Fruit fly (Drosophila melanogaster) whole organism, embryonic: ENCODE data around the gene Prp18.

Experiments
- Blimp-1 ChIP-seq: fragments of 200-800 bp; sonication (Bioruptor generic); optimal IDR thresholded peaks from 3 replicates; lab custom pipeline; 2018; ENCODE audit warnings: missing biosample characterization, missing genetic modification characterization, mild to moderate bottlenecking, moderate library complexity, missing genetic modification reagents
- CG10543 ChIP-seq: fragments of 200-800 bp; sonication (Bioruptor generic); optimal IDR thresholded peaks from 3 replicates; lab custom pipeline; 2017; ENCODE audit warnings: missing biosample characterization, mild to moderate bottlenecking, missing genetic modification characterization, moderate library complexity
- CG10979 ChIP-seq: fragments of 200-800 bp; sonication (Bioruptor generic); optimal IDR thresholded peaks from 2 replicates; lab custom pipeline; 2018; ENCODE audit warnings: missing biosample characterization, mild to moderate bottlenecking, missing genetic modification characterization, moderate library complexity
- CG11504 ChIP-seq: fragments of 200-800 bp; sonication (Bioruptor generic); optimal IDR thresholded peaks from 3 replicates; lab custom pipeline; 2019; ENCODE audit warnings: missing biosample characterization, mild to moderate bottlenecking, missing genetic modification characterization, moderate library complexity
- CG12155 ChIP-seq: fragments of 200-800 bp; sonication (Bioruptor generic); optimal IDR thresholded peaks from 3 replicates; lab custom pipeline; 2016; ENCODE audit warnings: missing biosample characterization, missing genetic modification characterization
- CG14710 ChIP-seq: fragments of 200-800 bp; sonication (Bioruptor generic); optimal IDR thresholded peaks from 3 replicates; lab custom pipeline; 2019; ENCODE audit warnings: missing biosample characterization, mild to moderate bottlenecking, missing genetic modification characterization, moderate library complexity
- CG17359 ChIP-seq: fragments of 200-800 bp; sonication (Bioruptor generic); optimal IDR thresholded peaks from 3 replicates; lab custom pipeline; 2018; ENCODE audit warnings: missing biosample characterization, mild to moderate bottlenecking, missing genetic modification characterization, moderate library complexity
- CG17361 ChIP-seq: fragments of 200-800 bp; sonication (Bioruptor generic); IDR thresholded peaks from 3 replicates; pipeline ENCODE4 v1.3.6; 2022; ENCODE audit warnings: missing biosample characterization, missing genetic modification characterization
- CG18262 ChIP-seq: fragments of 200-800 bp; optimal IDR thresholded peaks from 3 replicates; lab custom pipeline; 2019; ENCODE audit warnings: missing biosample characterization, mild to moderate bottlenecking, missing genetic modification characterization, moderate library complexity
- CG18476 ChIP-seq: fragments of 200-800 bp; sonication (Bioruptor generic); optimal IDR thresholded peaks from 2 replicates; lab custom pipeline; 2016; ENCODE audit warnings: missing biosample characterization, mild to moderate bottlenecking, missing genetic modification characterization
- CG2712 ChIP-seq: fragments of 200-800 bp; optimal IDR thresholded peaks from 3 replicates; lab custom pipeline; 2019; ENCODE audit warnings: missing biosample characterization, mild to moderate bottlenecking, missing genetic modification characterization, moderate library complexity
- CG2875 ChIP-seq: fragments of 200-800 bp; sonication (Bioruptor generic); optimal IDR thresholded peaks from 2 replicates; lab custom pipeline; 2017; ENCODE audit warnings: missing biosample characterization, mild to moderate bottlenecking, missing genetic modification characterization, missing genetic modification reagents
- CG31224 ChIP-seq: fragments of 200-800 bp; sonication (Bioruptor generic); IDR thresholded peaks from 2 replicates; pipeline ENCODE4 v1.3.6; 2022; ENCODE audit warnings: missing biosample characterization, missing genetic modification characterization
- CG3838 ChIP-seq: fragments of 200-800 bp; sonication (Bioruptor generic); optimal IDR thresholded peaks from 3 replicates; lab custom pipeline; 2016; ENCODE audit warnings: missing biosample characterization, missing genetic modification characterization
- CG42726 ChIP-seq: fragments of 200-800 bp; sonication (Bioruptor generic); IDR thresholded peaks from 2 replicates; pipeline ENCODE4 v1.3.6; 2022; ENCODE audit warnings: missing biosample characterization, missing genetic modification characterization; ENCODE audit not compliant: partially characterized antibody
- CG5180 ChIP-seq: fragments of 200-800 bp; sonication (Bioruptor generic); optimal IDR thresholded peaks from 3 replicates; lab custom pipeline; 2017; ENCODE audit warnings: missing biosample characterization, missing genetic modification characterization, mild to moderate bottlenecking, moderate library complexity, missing genetic modification reagents
- CG5245 ChIP-seq: fragments of 200-800 bp; sonication (Bioruptor generic); optimal IDR thresholded peaks from 3 replicates; lab custom pipeline; 2016; ENCODE audit warnings: missing biosample characterization, missing genetic modification characterization
- CG6254 ChIP-seq: fragments of 200-800 bp; sonication (Bioruptor generic); optimal IDR thresholded peaks from 3 replicates; lab custom pipeline; 2017; ENCODE audit warnings: mild to moderate bottlenecking, missing biosample characterization, missing genetic modification reagents, missing genetic modification characterization
- CG6765 ChIP-seq: fragments of 200-800 bp; sonication (Bioruptor generic); optimal IDR thresholded peaks from 3 replicates; lab custom pipeline; 2017; ENCODE audit warnings: missing biosample characterization, mild to moderate bottlenecking, missing genetic modification characterization
- CG8089 ChIP-seq: fragments of 200-800 bp; sonication (Bioruptor generic); optimal IDR thresholded peaks from 3 replicates; lab custom pipeline; 2016; ENCODE audit warnings: missing biosample characterization, missing genetic modification characterization
- CG9797 ChIP-seq: fragments of 200-800 bp; sonication (Bioruptor generic); optimal IDR thresholded peaks from 3 replicates; lab custom pipeline; 2018; ENCODE audit warnings: missing biosample characterization, mild to moderate bottlenecking, missing genetic modification characterization
- CG9876 ChIP-seq: fragments of 200-800 bp; sonication (Bioruptor generic); optimal IDR thresholded peaks from 2 replicates; lab custom pipeline; 2016; ENCODE audit warnings: missing biosample characterization, missing genetic modification characterization
- Dp ChIP-seq: fragments of 200-800 bp; sonication (Bioruptor generic); optimal IDR thresholded peaks from 2 replicates; lab custom pipeline; 2018; ENCODE audit warnings: missing biosample characterization, mild to moderate bottlenecking, missing genetic modification characterization, moderate library complexity
- Fer2 ChIP-seq: fragments of 200-800 bp; sonication (Bioruptor generic); optimal IDR thresholded peaks from 2 replicates; lab custom pipeline; 2018; ENCODE audit warnings: missing biosample characterization, mild to moderate bottlenecking, missing genetic modification characterization, moderate library complexity
- H2.0 ChIP-seq: fragments of 200-800 bp; sonication (Bioruptor generic); IDR thresholded peaks from 2 replicates; pipeline ENCODE4 v1.3.6; 2022; ENCODE audit warnings: missing biosample characterization, missing genetic modification characterization
- Hand ChIP-seq: fragments of 200-800 bp; sonication (Bioruptor generic); optimal IDR thresholded peaks from 2 replicates; lab custom pipeline; 2017; ENCODE audit warnings: mild to moderate bottlenecking, missing biosample characterization, missing genetic modification reagents, missing genetic modification characterization
- HmgD ChIP-seq: fragments of 200-800 bp; sonication (Bioruptor generic); optimal IDR thresholded peaks from 3 replicates; lab custom pipeline; 2016; ENCODE audit warnings: missing biosample characterization, missing genetic modification characterization
- Hmr ChIP-seq: fragments of 200-800 bp; sonication (Bioruptor generic); optimal IDR thresholded peaks from 3 replicates; lab custom pipeline; 2017; ENCODE audit warnings: mild to moderate bottlenecking, missing biosample characterization, missing genetic modification reagents, missing genetic modification characterization
- Lpt ChIP-seq: fragments of >200 bp; optimal IDR thresholded peaks from 2 replicates; lab custom pipeline; 2018; ENCODE audit warnings: missing biosample characterization, missing genetic modification characterization
- Ravus ChIP-seq: fragments of 200-800 bp; sonication (Bioruptor generic); IDR thresholded peaks from 2 replicates; pipeline ENCODE4 v1.3.6; 2022; ENCODE audit warnings: missing biosample characterization, missing genetic modification characterization
- Ssrp ChIP-seq: fragments of 200-800 bp; sonication (Bioruptor generic); optimal IDR thresholded peaks from 2 replicates; lab custom pipeline; 2018; ENCODE audit warnings: missing biosample characterization, mild to moderate bottlenecking, missing genetic modification characterization, moderate library complexity
- Taf1 ChIP-seq: fragments of 200-800 bp; sonication (Bioruptor generic); IDR thresholded peaks from 2 replicates; pipeline ENCODE4 v1.3.6; 2022; ENCODE audit warnings: missing biosample characterization, missing genetic modification characterization
- ara ChIP-seq: fragments of 200-800 bp; sonication (Bioruptor generic); IDR thresholded peaks from 2 replicates; pipeline ENCODE4 v1.3.6; 2022; ENCODE audit warnings: missing biosample characterization, missing genetic modification characterization
- bcd ChIP-seq: fragments of 200-800 bp; sonication (Bioruptor generic); optimal IDR thresholded peaks from 2 replicates; lab custom pipeline; 2017; ENCODE audit warnings: missing biosample characterization, mild to moderate bottlenecking, missing genetic modification characterization
- ci ChIP-seq: fragments of 200-800 bp; sonication (Bioruptor generic); IDR thresholded peaks from 3 replicates; pipeline ENCODE4 v1.3.6; 2022; ENCODE audit warnings: missing biosample characterization, missing genetic modification characterization
- da ChIP-seq: fragments of 200-800 bp; sonication (Bioruptor generic); optimal IDR thresholded peaks from 2 replicates; lab custom pipeline; 2016; ENCODE audit warnings: missing biosample characterization, missing genetic modification characterization
- gcm ChIP-seq: fragments of 200-800 bp; sonication (Bioruptor generic); optimal IDR thresholded peaks from 2 replicates; lab custom pipeline; 2019; ENCODE audit warnings: missing biosample characterization, mild to moderate bottlenecking, missing genetic modification characterization, moderate library complexity
- gsb-n ChIP-seq: fragments of 200-800 bp; sonication (Bioruptor generic); optimal IDR thresholded peaks from 3 replicates; lab custom pipeline; 2018; ENCODE audit warnings: missing biosample characterization, mild to moderate bottlenecking, missing genetic modification characterization
- jing ChIP-seq: fragments of 200-800 bp; sonication (Bioruptor generic); optimal IDR thresholded peaks from 2 replicates; lab custom pipeline; 2018; ENCODE audit warnings: missing biosample characterization, mild to moderate bottlenecking, missing genetic modification characterization
- kah ChIP-seq: fragments of 200-800 bp; sonication (Bioruptor generic); optimal IDR thresholded peaks from 2 replicates; lab custom pipeline; 2018; ENCODE audit warnings: missing biosample characterization, mild to moderate bottlenecking, missing genetic modification characterization
- klu ChIP-seq: fragments of 200-800 bp; sonication (Bioruptor generic); IDR thresholded peaks from 2 replicates; pipeline ENCODE4 v1.3.6; 2022; ENCODE audit warnings: missing biosample characterization, missing genetic modification characterization
- lov ChIP-seq, 2 experiments: fragments of 200-800 bp in 1 of 2; fragments of >200 bp in 1 of 2; sonication (Bioruptor generic) in 1 of 2; IDR thresholded peaks in 1 of 2; optimal IDR thresholded peaks in 1 of 2; 2 replicates in 1 of 2; 3 replicates in 1 of 2; pipeline versions ENCODE4 v1.3.6 to Lab custom; 2017 to 2022; ENCODE audit warnings: missing biosample characterization in 1 of 2, missing genetic modification characterization in 1 of 2
- luna ChIP-seq: fragments of 200-800 bp; sonication (Bioruptor generic); optimal IDR thresholded peaks from 2 replicates; lab custom pipeline; 2016; ENCODE audit warnings: missing biosample characterization, missing genetic modification characterization
- mam ChIP-seq: fragments of 200-800 bp; sonication (Bioruptor generic); optimal IDR thresholded peaks from 3 replicates; lab custom pipeline; 2016; ENCODE audit warnings: missing biosample characterization, missing genetic modification characterization
- prd ChIP-seq, 3 experiments: fragments of >200 bp in 2 of 3; fragments of 200-800 bp in 1 of 3; sonication (Bioruptor generic) in 1 of 3; optimal IDR thresholded peaks in 2 of 3; IDR thresholded peaks in 1 of 3; 2 replicates in 2 of 3; 3 replicates in 1 of 3; pipeline versions ENCODE4 v1.3.6 to Lab custom; 2017 to 2022; ENCODE audit warnings: missing biosample characterization in 1 of 3, missing genetic modification characterization in 1 of 3
- psq ChIP-seq: fragments of 200-800 bp; sonication (Bioruptor generic); optimal IDR thresholded peaks from 2 replicates; lab custom pipeline; 2017; ENCODE audit warnings: missing biosample characterization, missing genetic modification characterization
- ranshi ChIP-seq: fragments of 200-800 bp; sonication (Bioruptor generic); IDR thresholded peaks from 2 replicates; pipeline ENCODE4 v1.3.6; 2022; ENCODE audit warnings: missing biosample characterization, missing genetic modification characterization
- sens ChIP-seq: fragments of 200-800 bp; sonication (Bioruptor generic); peaks from one replicate; lab custom pipeline; 2016; ENCODE audit warnings: missing biosample characterization, missing genetic modification characterization
- tup ChIP-seq: fragments of 200-800 bp; sonication (Bioruptor generic); optimal IDR thresholded peaks from 2 replicates; lab custom pipeline; 2016; ENCODE audit warnings: missing biosample characterization, mild to moderate bottlenecking, missing genetic modification characterization, moderate library complexity
- unpg ChIP-seq: fragments of 200-800 bp; sonication (Bioruptor generic); optimal IDR thresholded peaks from 3 replicates; lab custom pipeline; 2018; ENCODE audit warnings: missing biosample characterization, mild to moderate bottlenecking, missing genetic modification characterization, moderate library complexity

Gene Prp18

dm6 chr3R:19058384-19058783 lies 27.3 kb upstream of the Prp18 start:
- TF ChIP-seq gcm (GFP tag; lab: Kevin White, UChicago) (no peak), CG42726 (GFP tag; lab: Robert Waterston, UW) (no peak), CG6765 (GFP tag; lab: Kevin White, UChicago) (no peak), kah (GFP tag; lab: Kevin White, UChicago) (no peak), ranshi (no peak), unpg (peak; percentile 20), CG31224 (GFP tag; lab: Robert Waterston, UW) (no peak), klu (GFP tag; lab: Robert Waterston, UW) (no peak), CG10979 (tag; lab: Kevin White, UChicago) (peak; percentile 25), CG9876 (GFP tag; lab: Kevin White, UChicago) (no peak), CG5245 (GFP tag; lab: Kevin White, UChicago) (no peak), CG2712 (peak; percentile 33), Lpt (no peak), CG9797 (GFP tag; lab: Kevin White, UChicago) (no peak), CG18262 (tag; lab: Kevin White, UChicago) (peak; percentile 51), CG12155 (no peak), CG6254 (GFP tag; lab: Kevin White, UChicago) (no peak), sens (GFP tag; lab: Kevin White, UChicago) (peak; percentile 78), da (GFP tag; lab: Kevin White, UChicago) (no peak), lov (optimal IDR thresholded peaks at IDR 0.05; lab: Kevin White, UChicago) (no peak), lov (GFP tag; IDR thresholded peaks at IDR 0.05; lab: Robert Waterston, UW) (no peak), CG17359 (tag; lab: Kevin White, UChicago) (peak; percentile 5), CG2875 (no peak), H2.0 (GFP tag; lab: Robert Waterston, UW) (no peak), prd (optimal IDR thresholded peaks at IDR 0.05; lab: Kevin White, UChicago) (no peak), prd (GFP tag; IDR thresholded peaks at IDR 0.05; lab: Robert Waterston, UW) (no peak), CG14710 (tag; lab: Kevin White, UChicago) (peak; percentile 15), luna (GFP tag; lab: Kevin White, UChicago) (no peak), Ravus (GFP tag; lab: Robert Waterston, UW) (no peak), Hand (no peak), CG3838 (GFP tag; lab: Kevin White, UChicago) (no peak), Hmr (GFP tag; lab: Kevin White, UChicago) (no peak), ara (GFP tag; lab: Robert Waterston, UW) (no peak), CG11504 (peak; percentile 27), CG17361 (peak; percentile 27; the same call in 1 of the 3 replicates), bcd (GFP tag; lab: Kevin White, UChicago) (no peak), mam (GFP tag; lab: Kevin White, UChicago) (no peak), psq (GFP tag; lab: Kevin White, UChicago) (no peak), ci (GFP tag; lab: Robert Waterston, UW) (0 out of 3 replicates have a peak, but pooled peaks have one; percentile 14), Ssrp (tag; lab: Kevin White, UChicago) (peak; percentile 6), CG18476 (GFP tag; lab: Kevin White, UChicago) (no peak), Taf1 (GFP tag; lab: Robert Waterston, UW) (no peak), CG8089 (GFP tag; lab: Kevin White, UChicago) (no peak), Blimp-1 (GFP tag; lab: Kevin White, UChicago) (peak; percentile 29), Dp (GFP tag; lab: Kevin White, UChicago) (no peak), HmgD (GFP tag; lab: Kevin White, UChicago) (no peak), Fer2 (no peak), tup (GFP tag; lab: Kevin White, UChicago) (no peak), CG10543 (no peak), gsb-n (tag; lab: Kevin White, UChicago) (no peak), CG5180 (GFP tag; lab: Kevin White, UChicago) (no peak), jing (no peak)
